Fruit fly (Drosophila melanogaster) S2 (cell line): Measurements from ENCODE around the gene tara.

Source experiments
- CG8478 ChIP-seq: fragments of >200 bp; optimal IDR thresholded peaks from 2 replicates; lab custom pipeline; 2018
- CTCF ChIP-seq, 2 experiments: fragments of >200 bp; optimal IDR thresholded peaks; 2 replicates each; lab custom pipeline; 2018

dm6 chr3R:16263522-16264305 is 38.3 kb downstream of the tara start, which contains the start of the genes bor and asun:
- TF ChIP-seq CG8478 (lab: Kevin White, UChicago) (no peak), CTCF (optimal IDR thresholded peaks at IDR 0.05; lab: Kevin White, UChicago) (peak in 1 of 2 experiments; percentile 7)
